Worm (Caenorhabditis elegans) whole organism, young adult: ENCODE measurements around the gene mmaa-1.
A peak's percentile ranks its signal among the peaks of the same experiment; 100 is the strongest.

ENCODE experiments used
- B0035.1 ChIP-seq: sonication (generic microtip); optimal IDR thresholded peaks from 2 replicates; lab custom pipeline; 2016; ENCODE audit warnings: missing genetic modification characterization, mild to moderate bottlenecking, missing compliant biosample characterization, missing genotype, missing genetic modification reagents
- B0261.1 ChIP-seq: sonication (generic microtip); optimal IDR thresholded peaks from 2 replicates; lab custom pipeline; 2016; ENCODE audit warnings: mild to moderate bottlenecking, missing genetic modification characterization, moderate library complexity, missing compliant biosample characterization
- B0336.3 ChIP-seq: fragments of 200-800 bp; sonication (Bioruptor generic); IDR thresholded peaks from 2 replicates; pipeline ENCODE4 v1.3.6; 2022; ENCODE audit warnings: missing genetic modification characterization, missing compliant biosample characterization
- C17E4.6 ChIP-seq: fragments of 200-800 bp; sonication (Bioruptor generic); IDR thresholded peaks from 2 replicates; pipeline ENCODE4 v1.3.6; 2022; ENCODE audit warnings: missing genetic modification reagents, missing genetic modification characterization, missing compliant biosample characterization
- F52B5.7 ChIP-seq: sonication (generic microtip); optimal IDR thresholded peaks from 2 replicates; lab custom pipeline; 2016; ENCODE audit warnings: mild to moderate bottlenecking, missing genetic modification characterization, missing compliant biosample characterization
- F55B11.4 ChIP-seq: sonication (generic microtip); optimal IDR thresholded peaks from 2 replicates; lab custom pipeline; 2016; ENCODE audit warnings: missing compliant biosample characterization, missing genetic modification characterization, borderline replicate concordance; ENCODE audit not compliant: insufficient read depth
- K11D2.4 ChIP-seq: fragments of 200-800 bp; sonication (Bioruptor generic); IDR thresholded peaks from 2 replicates; pipeline ENCODE4 v1.3.6; 2022; ENCODE audit warnings: missing genetic modification reagents, missing genetic modification characterization, missing compliant biosample characterization
- T26A5.8 ChIP-seq: sonication (generic microtip); optimal IDR thresholded peaks from 2 replicates; lab custom pipeline; 2016; ENCODE audit warnings: missing genetic modification characterization, missing compliant biosample characterization
- Y53G8AR.9 ChIP-seq: fragments of 200-800 bp; sonication (Bioruptor generic); conservative IDR thresholded peaks from 2 replicates; pipeline ENCODE4 v1.3.6; 2022; ENCODE audit warnings: missing genetic modification reagents, missing genetic modification characterization, missing compliant biosample characterization
- Y56A3A.18 ChIP-seq: fragments of 200-800 bp; sonication (Bioruptor generic); IDR thresholded peaks from 2 replicates; pipeline ENCODE4 v1.3.6; 2022; ENCODE audit warnings: missing genetic modification reagents, missing genetic modification characterization, missing compliant biosample characterization
- ZK185.1 ChIP-seq: sonication (generic microtip); optimal IDR thresholded peaks from 2 replicates; lab custom pipeline; 2016; ENCODE audit warnings: mild to moderate bottlenecking, missing genetic modification characterization, missing compliant biosample characterization; ENCODE audit not compliant: poor library complexity, severe bottlenecking
- ama-1 ChIP-seq, 3 experiments: fragments of 150-350 bp in 1 of 3; sonication (generic microtip) in 2 of 3; optimal IDR thresholded peaks; 2 replicates each; lab custom pipeline; 2014 to 2018; ENCODE audit warnings: missing biosample characterization in 2 of 3, missing genetic modification characterization in 2 of 3, missing genetic modification reagents in 2 of 3
- aptf-3 ChIP-seq: fragments of 200-800 bp; sonication (Bioruptor generic); IDR thresholded peaks from 2 replicates; pipeline ENCODE4 v1.3.6; 2022; ENCODE audit warnings: missing genetic modification characterization, missing compliant biosample characterization
- attf-3 ChIP-seq: fragments of 200-800 bp; sonication (Bioruptor generic); conservative IDR thresholded peaks from 2 replicates; pipeline ENCODE4 v1.3.6; 2022; ENCODE audit warnings: missing genetic modification reagents, missing genetic modification characterization, missing compliant biosample characterization
- attf-5 ChIP-seq: fragments of 200-800 bp; sonication (Bioruptor generic); optimal IDR thresholded peaks from 2 replicates; lab custom pipeline; 2018; ENCODE audit warnings: mild to moderate bottlenecking, missing genetic modification characterization, missing compliant biosample characterization
- bed-1 ChIP-seq: fragments of 200-800 bp; sonication (Bioruptor generic); IDR thresholded peaks from 2 replicates; pipeline ENCODE4 v1.3.6; 2022; ENCODE audit warnings: missing genetic modification reagents, missing genetic modification characterization, missing compliant biosample characterization
- cebp-1 ChIP-seq, 2 experiments: fragments of 200-800 bp in 1 of 2; sonication (Bioruptor generic) in 1 of 2; sonication (generic microtip) in 1 of 2; IDR thresholded peaks in 1 of 2; optimal IDR thresholded peaks in 1 of 2; 2 replicates each; pipeline versions ENCODE4 v1.3.6 to Lab custom; 2017 to 2022; ENCODE audit warnings: missing compliant biosample characterization in 2 of 2, missing genetic modification characterization in 2 of 2, mild to moderate bottlenecking in 1 of 2, missing genetic modification reagents in 1 of 2, moderate library complexity in 1 of 2
- chd-7 ChIP-seq: sonication (generic microtip); optimal IDR thresholded peaks from 2 replicates; lab custom pipeline; 2016; ENCODE audit warnings: mild to moderate bottlenecking, missing genetic modification characterization, moderate library complexity, missing compliant biosample characterization
- dox-1 ChIP-seq: fragments of 200-800 bp; sonication (Bioruptor generic); IDR thresholded peaks from 2 replicates; pipeline ENCODE4 v1.3.6; 2022; ENCODE audit warnings: missing genetic modification reagents, missing genetic modification characterization, missing compliant biosample characterization
- dpl-1 ChIP-seq: fragments of 150-350 bp; optimal IDR thresholded peaks from 2 replicates; lab custom pipeline; 2014; ENCODE audit warnings: missing biosample characterization, missing genetic modification reagents, missing genetic modification characterization
- egrh-3 ChIP-seq: fragments of 200-800 bp; sonication (Bioruptor generic); IDR thresholded peaks from 2 replicates; pipeline ENCODE4 v1.3.6; 2022; ENCODE audit warnings: missing genetic modification reagents, missing genetic modification characterization, missing compliant biosample characterization
- ets-4 ChIP-seq: fragments of 200-800 bp; sonication (Bioruptor generic); optimal IDR thresholded peaks from 2 replicates; lab custom pipeline; 2018; ENCODE audit warnings: mild to moderate bottlenecking, missing genetic modification characterization, missing compliant biosample characterization
- fkh-3 ChIP-seq: sonication (generic microtip); optimal IDR thresholded peaks from 2 replicates; lab custom pipeline; 2016; ENCODE audit warnings: mild to moderate bottlenecking, missing genetic modification characterization, missing compliant biosample characterization
- him-1 ChIP-seq: sonication (generic microtip); optimal IDR thresholded peaks from 2 replicates; lab custom pipeline; 2016; ENCODE audit warnings: missing genotype, missing genetic modification reagents, missing genetic modification characterization, missing compliant biosample characterization
- hlh-26 ChIP-seq: fragments of 200-800 bp; sonication (Bioruptor generic); conservative IDR thresholded peaks from 2 replicates; pipeline ENCODE4 v1.3.6; 2022; ENCODE audit warnings: missing genetic modification reagents, missing genetic modification characterization, missing compliant biosample characterization
- hmg-1.2 ChIP-seq: fragments of 200-800 bp; sonication (Bioruptor generic); IDR thresholded peaks from 2 replicates; pipeline ENCODE4 v1.3.6; 2022; ENCODE audit warnings: missing genetic modification reagents, missing genetic modification characterization, missing compliant biosample characterization
- hsf-1 ChIP-seq: fragments of 200-800 bp; sonication (Bioruptor generic); IDR thresholded peaks from 2 replicates; pipeline ENCODE4 v1.3.6; 2022; ENCODE audit warnings: missing genetic modification reagents, missing genetic modification characterization, missing compliant biosample characterization
- let-607 ChIP-seq, 2 experiments: fragments of 200-800 bp in 1 of 2; sonication (Bioruptor generic) in 1 of 2; sonication (generic microtip) in 1 of 2; optimal IDR thresholded peaks; 2 replicates each; lab custom pipeline; 2016 to 2018; ENCODE audit warnings: mild to moderate bottlenecking in 2 of 2, missing compliant biosample characterization in 2 of 2, missing genetic modification characterization in 2 of 2, moderate library complexity in 2 of 2, missing genotype in 1 of 2
- lin-35 ChIP-seq, 3 experiments: fragments of 150-350 bp in 2 of 3; sonication (generic microtip) in 1 of 3; optimal IDR thresholded peaks; 2 replicates each; lab custom pipeline; 2014 to 2018; ENCODE audit warnings: missing biosample characterization in 3 of 3, missing genetic modification characterization in 3 of 3, missing genetic modification reagents in 3 of 3
- lin-54 ChIP-seq: fragments of 200-800 bp; sonication (Bioruptor generic); optimal IDR thresholded peaks from 2 replicates; lab custom pipeline; 2018; ENCODE audit warnings: mild to moderate bottlenecking, missing genetic modification characterization, missing compliant biosample characterization
- lsy-27 ChIP-seq: sonication (generic microtip); optimal IDR thresholded peaks from 2 replicates; lab custom pipeline; 2017; ENCODE audit warnings: missing genetic modification characterization, mild to moderate bottlenecking, missing compliant biosample characterization, antibody characterized with exemption, missing genotype, borderline replicate concordance; ENCODE audit not compliant: insufficient read depth
- madf-10 ChIP-seq: sonication (generic microtip); optimal IDR thresholded peaks from 2 replicates; lab custom pipeline; 2016; ENCODE audit warnings: mild to moderate bottlenecking, missing genetic modification characterization, missing compliant biosample characterization
- madf-6 ChIP-seq: fragments of 200-800 bp; sonication (Bioruptor generic); IDR thresholded peaks from 2 replicates; pipeline ENCODE4 v1.3.6; 2022; ENCODE audit warnings: missing genetic modification reagents, missing genetic modification characterization, missing compliant biosample characterization
- mcd-1 ChIP-seq: fragments of 200-800 bp; sonication (Bioruptor generic); IDR thresholded peaks from 2 replicates; pipeline ENCODE4 v1.3.6; 2022; ENCODE audit warnings: missing genetic modification reagents, missing genetic modification characterization, missing compliant biosample characterization
- nfyb-1 ChIP-seq: fragments of 200-800 bp; sonication (Bioruptor generic); IDR thresholded peaks from 2 replicates; pipeline ENCODE4 v1.3.6; 2022; ENCODE audit warnings: missing genetic modification reagents, missing genetic modification characterization, missing compliant biosample characterization
- nhr-80 ChIP-seq: sonication (generic microtip); optimal IDR thresholded peaks from 2 replicates; lab custom pipeline; 2016; ENCODE audit warnings: missing genetic modification characterization, missing compliant biosample characterization
- repo-1 ChIP-seq: sonication (generic microtip); optimal IDR thresholded peaks from 2 replicates; lab custom pipeline; 2017; ENCODE audit warnings: mild to moderate bottlenecking, missing genetic modification characterization, missing compliant biosample characterization
- rpc-1 ChIP-seq, 2 experiments: fragments of 150-350 bp in 1 of 2; sonication (generic microtip) in 1 of 2; optimal IDR thresholded peaks; 2 replicates each; lab custom pipeline; 2014 to 2018; ENCODE audit warnings: missing biosample characterization in 1 of 2, missing genetic modification characterization in 1 of 2, missing genetic modification reagents in 1 of 2, missing genotype in 1 of 2
- tbp1 ChIP-seq: fragments of 200-800 bp; sonication (Bioruptor generic); optimal IDR thresholded peaks from 2 replicates; lab custom pipeline; 2018; ENCODE audit warnings: mild to moderate bottlenecking, missing genetic modification characterization, missing compliant biosample characterization
- unc-62 ChIP-seq: fragments of 150-350 bp; optimal IDR thresholded peaks from 2 replicates; lab custom pipeline; 2014; ENCODE audit warnings: missing biosample characterization, missing genetic modification reagents, missing genetic modification characterization
- xnd-1 ChIP-seq: sonication (generic microtip); optimal IDR thresholded peaks from 2 replicates; lab custom pipeline; 2016; ENCODE audit warnings: missing genotype, missing genetic modification reagents, missing genetic modification characterization, missing compliant biosample characterization
- zim-3 ChIP-seq: sonication (generic microtip); optimal IDR thresholded peaks from 2 replicates; lab custom pipeline; 2017; ENCODE audit warnings: mild to moderate bottlenecking, missing genetic modification characterization, moderate library complexity, missing compliant biosample characterization
- ztf-18 ChIP-seq: sonication (generic microtip); optimal IDR thresholded peaks from 2 replicates; lab custom pipeline; 2016; ENCODE audit warnings: missing genotype, mild to moderate bottlenecking, missing genetic modification characterization, missing compliant biosample characterization
- ztf-25 ChIP-seq: fragments of 200-800 bp; sonication (Bioruptor generic); IDR thresholded peaks from 2 replicates; pipeline ENCODE4 v1.3.6; 2022; ENCODE audit warnings: missing genetic modification reagents, missing genetic modification characterization, missing compliant biosample characterization
- ztf-3 ChIP-seq: fragments of 200-800 bp; sonication (Bioruptor generic); optimal IDR thresholded peaks from 2 replicates; lab custom pipeline; 2018; ENCODE audit warnings: mild to moderate bottlenecking, missing genetic modification characterization, missing compliant biosample characterization

mmaa-1 gene

DNA sequence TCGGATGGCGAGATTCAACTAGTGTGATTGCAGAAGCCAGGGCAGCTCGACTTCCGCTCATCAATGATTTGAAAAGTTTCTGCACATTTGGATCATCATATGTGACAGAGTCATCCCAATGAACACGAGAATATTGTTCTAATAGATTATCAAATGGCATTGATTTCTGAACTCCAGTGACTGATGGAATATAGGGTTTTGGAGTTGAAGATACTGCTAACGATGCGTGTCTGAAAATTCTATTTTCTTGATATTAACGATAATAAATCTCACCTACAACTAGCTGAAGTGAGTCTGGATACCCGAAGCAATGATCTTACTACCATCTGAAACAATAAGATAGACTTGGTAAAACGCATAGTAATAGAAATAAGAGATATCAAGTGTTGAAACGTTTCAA is at the start of gene mmaa-1:
TSS of gene mmaa-1 (minus strand) at position 328 of the 400 bp plus-strand sequence.
- TF ChIP-seq hlh-26 (GFP tag; lab: Robert Waterston, UW) (no peak), rpc-1 (optimal IDR thresholded peaks at IDR 0.05; lab: Kevin White, UChicago) (no peak), rpc-1 (tag; optimal IDR thresholded peaks at IDR 0.05; lab: Kevin White, UChicago) (no peak), lsy-27 (tag; lab: Kevin White, UChicago) (no peak), Y53G8AR.9 (peak; percentile 88), ama-1 (optimal IDR thresholded peaks at IDR 0.05; lab: Kevin White, UChicago) (peak; percentile 78), ama-1 (GFP tag; optimal IDR thresholded peaks at IDR 0.05; lab: Kevin White, UChicago) (no peak), zim-3 (peak; percentile 19), B0035.1 (tag; lab: Kevin White, UChicago) (no peak), B0261.1 (tag; lab: Kevin White, UChicago) (no peak), fkh-3 (tag; lab: Kevin White, UChicago) (peak; percentile 69), unc-62 (GFP tag; lab: Kevin White, UChicago) (no peak), let-607 (tag; optimal IDR thresholded peaks at IDR 0.05; lab: Kevin White, UChicago) (peak in 1 of 2 experiments; percentile 26), ztf-18 (no peak), ZK185.1 (no peak), cebp-1 (GFP tag; IDR thresholded peaks at IDR 0.05; lab: Robert Waterston, UW) (no peak), cebp-1 (tag; optimal IDR thresholded peaks at IDR 0.05; lab: Kevin White, UChicago) (no peak), attf-3 (no peak), ztf-3 (GFP tag; lab: Kevin White, UChicago) (no peak), xnd-1 (peak; percentile 10), B0336.3 (GFP tag; lab: Robert Waterston, UW) (no peak; the same call in 1 of the 2 replicates), nhr-80 (tag; lab: Kevin White, UChicago) (no peak), him-1 (tag; lab: Kevin White, UChicago) (no peak), dpl-1 (no peak), Y56A3A.18 (peak; percentile 78; the same call in 1 of the 2 replicates), C17E4.6 (no peak), ztf-25 (GFP tag; lab: Robert Waterston, UW) (no peak), lin-35 (GFP tag; optimal IDR thresholded peaks at IDR 0.05; lab: Kevin White, UChicago) (no peak), F55B11.4 (tag; lab: Kevin White, UChicago) (no peak), bed-1 (0 out of 2 replicates have a peak, but pooled peaks have one; percentile 42), F52B5.7 (tag; lab: Kevin White, UChicago) (no peak), madf-6 (GFP tag; lab: Robert Waterston, UW) (peak; percentile 25; the same call in 1 of the 2 replicates), lin-54 (GFP tag; lab: Kevin White, UChicago) (no peak), dox-1 (GFP tag; lab: Robert Waterston, UW) (peak; percentile 34; the same call in 1 of the 2 replicates), chd-7 (tag; lab: Kevin White, UChicago) (peak; percentile 69), egrh-3 (GFP tag; lab: Robert Waterston, UW) (no peak), madf-10 (tag; lab: Kevin White, UChicago) (peak; percentile 3), hsf-1 (GFP tag; lab: Robert Waterston, UW) (no peak), attf-5 (GFP tag; lab: Kevin White, UChicago) (no peak), ets-4 (GFP tag; lab: Kevin White, UChicago) (no peak), T26A5.8 (tag; lab: Kevin White, UChicago) (no peak), tbp1 (no peak), aptf-3 (GFP tag; lab: Robert Waterston, UW) (no peak), nfyb-1 (GFP tag; lab: Robert Waterston, UW) (peak; percentile 51; the same call in 1 of the 2 replicates), repo-1 (peak; percentile 71), hmg-1.2 (peak; percentile 14; the same call in 1 of the 2 replicates), K11D2.4 (GFP tag; lab: Robert Waterston, UW) (0 out of 2 replicates have a peak, but pooled peaks have one; percentile 21), mcd-1 (GFP tag; lab: Robert Waterston, UW) (0 out of 2 replicates have a peak, but pooled peaks have one; percentile 32)
- TF ChIP-seq, all 124 proteins: peak for 17
